Worm (Caenorhabditis elegans) whole organism, late embryonic: Measurements from ENCODE around the gene F53A3.7.

Source experiments
- ceh-30 ChIP-seq: fragments of 150-350 bp; optimal IDR thresholded peaks from 2 replicates; lab custom pipeline; 2014; ENCODE audit warnings: missing biosample characterization, missing genetic modification characterization
- dve-1 ChIP-seq: sonication (generic microtip); optimal IDR thresholded peaks from 2 replicates; lab custom pipeline; 2017; ENCODE audit warnings: antibody characterized with exemption, mild to moderate bottlenecking, missing genetic modification characterization, missing compliant biosample characterization
- fkh-10 ChIP-seq: fragments of 150-350 bp; optimal IDR thresholded peaks from 2 replicates; lab custom pipeline; 2014; ENCODE audit warnings: missing biosample characterization, missing genetic modification reagents, missing genetic modification characterization
- hlh-13 ChIP-seq: fragments of 200-800 bp; sonication (Bioruptor generic); optimal IDR thresholded peaks from 2 replicates; lab custom pipeline; 2018; ENCODE audit warnings: mild to moderate bottlenecking, missing genetic modification characterization, missing compliant biosample characterization
- hlh-15 ChIP-seq: sonication (generic microtip); optimal IDR thresholded peaks from 2 replicates; lab custom pipeline; 2016; ENCODE audit warnings: missing genetic modification characterization, missing compliant biosample characterization
- nhr-11 ChIP-seq: fragments of 150-350 bp; optimal IDR thresholded peaks from 2 replicates; lab custom pipeline; 2014; ENCODE audit warnings: missing biosample characterization, missing genetic modification characterization
- pag-3 ChIP-seq: sonication (generic microtip); optimal IDR thresholded peaks from 2 replicates; lab custom pipeline; 2016; ENCODE audit warnings: missing compliant biosample characterization, missing genetic modification characterization, borderline replicate concordance
- pqm-1 ChIP-seq: sonication (generic microtip); optimal IDR thresholded peaks from 2 replicates; lab custom pipeline; 2016; ENCODE audit warnings: missing genetic modification characterization, missing compliant biosample characterization
- syd-9 ChIP-seq: sonication (generic microtip); optimal IDR thresholded peaks from 2 replicates; lab custom pipeline; 2016; ENCODE audit warnings: mild to moderate bottlenecking, missing genetic modification characterization, moderate library complexity, missing compliant biosample characterization
- tbx-2 ChIP-seq: sonication (generic microtip); optimal IDR thresholded peaks from 2 replicates; lab custom pipeline; 2016; ENCODE audit warnings: missing genetic modification characterization, missing compliant biosample characterization

- TF ChIP-seq ceh-30 (tag; lab: Kevin White, UChicago) = no peak
- no peak for TF ChIP-seq pag-3 (tag; lab: Kevin White, UChicago)
- TF ChIP-seq pqm-1 = no peak
- TF ChIP-seq hlh-15 (tag; lab: Kevin White, UChicago) = no peak
- no peak for TF ChIP-seq nhr-11
- no peak for TF ChIP-seq syd-9 (tag; lab: Kevin White, UChicago)
- TF ChIP-seq fkh-10 = no peak
- TF ChIP-seq tbx-2 (tag; lab: Kevin White, UChicago) = no peak
- no peak for TF ChIP-seq hlh-13 (GFP tag; lab: Kevin White, UChicago)
- TF ChIP-seq dve-1 (tag; lab: Kevin White, UChicago) = no peak
These were observed 29.2 kb upstream of the F53A3.7 start for ce11 chrIII:1922081-1922480.
